Worm (Caenorhabditis elegans) whole organism, L4 larva: Measurements from ENCODE around the gene nhr-44.

ENCODE experiments used
- F37D6.2 ChIP-seq: sonication (generic microtip); optimal IDR thresholded peaks from 2 replicates; lab custom pipeline; 2016; ENCODE audit warnings: mild to moderate bottlenecking, missing genetic modification characterization, missing compliant biosample characterization
- ctbp-1 ChIP-seq: fragments of 200-800 bp; sonication (Bioruptor generic); IDR thresholded peaks from 2 replicates; pipeline ENCODE4 v1.3.6; 2022; ENCODE audit warnings: missing genetic modification reagents, missing genetic modification characterization, missing compliant biosample characterization
- dpl-1 ChIP-seq: fragments of 150-350 bp; optimal IDR thresholded peaks from 2 replicates; lab custom pipeline; 2014; ENCODE audit warnings: missing biosample characterization, missing genetic modification reagents, missing genetic modification characterization
- fkh-10 ChIP-seq: fragments of 150-350 bp; optimal IDR thresholded peaks from 2 replicates; lab custom pipeline; 2014; ENCODE audit warnings: missing biosample characterization, missing genetic modification reagents, missing genetic modification characterization
- hmg-1.1 ChIP-seq: fragments of 200-800 bp; sonication (Bioruptor generic); IDR thresholded peaks from 2 replicates; pipeline ENCODE4 v1.3.6; 2022; ENCODE audit warnings: missing genetic modification reagents, missing genetic modification characterization, missing compliant biosample characterization
- jun-1 ChIP-seq: fragments of 150-350 bp; optimal IDR thresholded peaks from 2 replicates; lab custom pipeline; 2014; ENCODE audit warnings: missing biosample characterization, missing genetic modification reagents, missing genetic modification characterization
- lin-13 ChIP-seq: fragments of 150-350 bp; optimal IDR thresholded peaks from 2 replicates; lab custom pipeline; 2014; ENCODE audit warnings: missing biosample characterization, missing genetic modification reagents, missing genetic modification characterization
- nhr-10 ChIP-seq: fragments of 150-350 bp; optimal IDR thresholded peaks from 2 replicates; lab custom pipeline; 2014; ENCODE audit warnings: missing biosample characterization, missing genetic modification characterization
- nhr-25 ChIP-seq: sonication (generic microtip); optimal IDR thresholded peaks from 2 replicates; lab custom pipeline; 2017; ENCODE audit warnings: missing genetic modification characterization, mild to moderate bottlenecking, missing compliant biosample characterization, antibody characterized with exemption, moderate library complexity, borderline replicate concordance; ENCODE audit not compliant: insufficient read depth
- skn-1 ChIP-seq: fragments of 150-350 bp; optimal IDR thresholded peaks from 2 replicates; lab custom pipeline; 2014; ENCODE audit warnings: missing biosample characterization, missing genetic modification characterization
- snpc-4 ChIP-seq: fragments of 150-350 bp; optimal IDR thresholded peaks from 2 replicates; lab custom pipeline; 2014; ENCODE audit warnings: missing biosample characterization, missing genetic modification characterization
- tra-1 ChIP-seq: fragments of 200-800 bp; sonication (Bioruptor generic); IDR thresholded peaks from 2 replicates; pipeline ENCODE4 v1.3.6; 2022; ENCODE audit warnings: missing genetic modification reagents, missing genetic modification characterization, missing compliant biosample characterization
- unc-39 ChIP-seq: sonication (generic microtip); optimal IDR thresholded peaks from 2 replicates; lab custom pipeline; 2017; ENCODE audit warnings: missing biosample characterization, missing genetic modification characterization

DNA sequence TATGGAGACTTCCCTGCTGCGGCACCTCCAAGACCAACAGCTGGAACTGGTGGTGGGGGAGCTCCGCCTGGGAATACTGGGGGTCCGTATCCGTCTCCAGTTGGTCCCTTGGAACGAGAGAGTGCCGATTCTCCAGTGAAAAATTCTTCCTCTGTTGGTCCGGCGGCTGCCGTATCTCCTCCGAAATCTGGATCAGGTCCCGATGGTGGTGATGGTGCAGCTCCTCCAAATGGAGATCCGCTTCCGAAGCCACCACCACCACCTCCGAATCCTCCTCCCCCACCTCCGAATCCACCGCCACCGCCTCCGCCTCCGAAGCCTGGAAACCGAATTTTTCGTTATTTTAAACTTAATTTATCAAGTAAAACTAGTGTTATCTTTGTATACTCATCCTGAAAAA is 23.5 kb downstream of the nhr-44 start:
- TF ChIP-seq nhr-25: no peak
- no peak for TF ChIP-seq snpc-4 (tag; lab: Kevin White, UChicago)
- no peak for TF ChIP-seq nhr-10 (tag; lab: Kevin White, UChicago)
- TF ChIP-seq fkh-10 (GFP tag; lab: Kevin White, UChicago): no peak
- no peak for TF ChIP-seq lin-13 (GFP tag; lab: Kevin White, UChicago)
- no peak for TF ChIP-seq tra-1
- no peak for TF ChIP-seq dpl-1 (GFP tag; lab: Kevin White, UChicago)
- TF ChIP-seq hmg-1.1 (GFP tag; lab: Robert Waterston, UW): no peak
- TF ChIP-seq jun-1 (tag; lab: Kevin White, UChicago): no peak
- no peak for TF ChIP-seq ctbp-1 (GFP tag; lab: Robert Waterston, UW)
- TF ChIP-seq skn-1: no peak
- TF ChIP-seq unc-39 (tag; lab: Kevin White, UChicago): no peak
- TF ChIP-seq F37D6.2 (tag; lab: Kevin White, UChicago): no peak
